Worm (Caenorhabditis elegans): ENCODE results near the gene algn-2.

algn-2 gene

DNA sequence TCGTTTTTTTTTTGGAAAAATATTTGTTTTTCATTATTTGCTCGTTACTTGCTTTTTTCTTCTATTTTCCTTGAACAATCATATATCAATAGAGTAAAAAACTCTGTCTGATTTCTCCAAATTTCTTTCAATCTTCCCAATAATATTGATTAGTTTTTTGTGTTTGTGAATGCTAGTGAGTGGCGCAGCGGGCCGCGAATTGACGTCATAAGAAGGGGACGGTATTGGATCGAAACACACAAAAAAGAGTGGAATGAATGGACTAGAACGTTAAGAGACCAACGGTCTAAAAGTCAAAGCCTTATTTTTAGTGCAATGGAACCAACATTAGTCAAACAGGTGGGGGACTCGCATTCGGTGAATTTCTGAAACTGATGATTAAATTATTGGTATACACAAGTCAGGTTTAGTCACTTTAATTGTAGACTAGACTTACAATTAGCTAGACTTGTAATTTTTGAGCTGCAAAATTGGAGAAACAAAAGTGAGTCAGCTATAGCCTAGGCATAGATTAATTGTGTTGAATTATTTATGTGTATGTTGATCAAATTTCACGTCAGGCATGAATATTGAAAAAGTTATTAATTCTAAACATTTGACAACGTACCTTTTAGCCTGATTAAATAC, 43.3 kb upstream of the algn-2 start (continued):
- TF ChIP-seq skn-1 (tag; optimal IDR thresholded peaks at IDR 0.05) (no peak), lin-39 (tag; optimal IDR thresholded peaks at IDR 0.05) (no peak), unc-62 (GFP tag; optimal IDR thresholded peaks at IDR 0.05) (no peak), snpc-4 (tag; optimal IDR thresholded peaks at IDR 0.05) (no peak), ztf-4 (tag; optimal IDR thresholded peaks at IDR 0.05) (no peak), hmg-11 (tag; optimal IDR thresholded peaks at IDR 0.05) (no peak), ceh-28 (tag; optimal IDR thresholded peaks at IDR 0.05) (no peak), nfya-1 (tag; optimal IDR thresholded peaks at IDR 0.05; ENCODE audit: insufficient read depth) (peak; percentile 62), zag-1 (tag; optimal IDR thresholded peaks at IDR 0.05) (no peak), nhr-12 (tag; optimal IDR thresholded peaks at IDR 0.05) (no peak), nhr-28 (tag; optimal IDR thresholded peaks at IDR 0.05) (no peak), elt-1 (tag; optimal IDR thresholded peaks at IDR 0.05) (no peak)

DNA sequence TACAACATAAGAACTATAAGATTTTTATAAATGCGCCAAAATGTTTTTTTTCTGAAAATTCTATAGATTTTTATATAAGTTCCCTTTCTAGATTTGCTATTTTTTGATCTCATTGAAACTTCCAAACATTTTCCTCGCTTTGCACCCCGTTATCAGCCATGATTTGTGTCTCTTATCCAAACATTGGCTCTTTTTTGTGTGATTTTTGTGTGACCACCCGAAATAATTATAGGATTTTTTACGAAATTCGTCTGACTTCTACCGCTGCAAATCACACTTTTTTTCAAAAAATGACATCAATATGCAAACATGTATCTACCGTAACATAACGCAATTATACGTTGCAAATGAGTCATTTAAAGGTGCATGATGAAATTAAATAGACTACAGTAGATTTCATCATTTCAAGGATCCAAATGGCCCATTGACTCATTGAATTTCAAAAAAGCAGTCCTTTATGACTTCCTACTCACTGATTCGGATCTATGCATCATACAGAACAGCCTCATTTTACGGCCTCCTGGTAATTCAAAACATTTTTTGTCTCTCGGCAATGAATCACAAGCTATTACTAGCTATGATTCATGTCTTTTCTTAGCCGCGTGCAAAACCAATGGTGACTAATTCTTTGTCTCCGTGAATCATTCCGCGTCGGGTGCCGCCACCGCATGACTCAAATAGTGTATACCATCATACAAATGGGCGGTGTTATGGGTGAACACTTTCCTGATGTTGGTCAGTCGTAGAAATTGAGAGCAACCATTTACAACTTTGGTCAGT, 42.5 kb upstream of the algn-2 start:
- TF ChIP-seq fos-1 (tag; optimal IDR thresholded peaks at IDR 0.05) (peak; percentile 95), pha-4 (tag; optimal IDR thresholded peaks at IDR 0.05) (peak; percentile 53), jun-1 (tag; optimal IDR thresholded peaks at IDR 0.05) (peak; percentile 85), pqm-1 (tag; optimal IDR thresholded peaks at IDR 0.05) (peak; percentile 36), elt-2 (tag; optimal IDR thresholded peaks at IDR 0.05) (peak; percentile 71), aly-2 (tag; optimal IDR thresholded peaks at IDR 0.05) (no peak), lsy-12 (tag; optimal IDR thresholded peaks at IDR 0.05) (peak; percentile 4), egl-27 (tag; optimal IDR thresholded peaks at IDR 0.05) (no peak)

- no peak for TF ChIP-seq nhr-76 (tag; optimal IDR thresholded peaks at IDR 0.05)
- TF ChIP-seq elt-3 (tag; optimal IDR thresholded peaks at IDR 0.05): no peak
- no peak for TF ChIP-seq ceh-82 (tag; optimal IDR thresholded peaks at IDR 0.05)
- no peak for TF ChIP-seq snpc-4 (tag; optimal IDR thresholded peaks at IDR 0.05)
- TF ChIP-seq lsy-12 (tag; optimal IDR thresholded peaks at IDR 0.05): no peak
- no peak for TF ChIP-seq R02D3.7 (tag; optimal IDR thresholded peaks at IDR 0.05)
- peak; percentile 70 for TF ChIP-seq elt-2 (tag; optimal IDR thresholded peaks at IDR 0.05)
- no peak for TF ChIP-seq nhr-237 (tag; optimal IDR thresholded peaks at IDR 0.05)
- no peak for TF ChIP-seq ceh-9 (tag; optimal IDR thresholded peaks at IDR 0.05)
- peak; percentile 47 for TF ChIP-seq pha-4 (tag; optimal IDR thresholded peaks at IDR 0.05)
- no peak for TF ChIP-seq nhr-43 (tag; optimal IDR thresholded peaks at IDR 0.05; ENCODE audit: poor library complexity, severe bottlenecking)
- TF ChIP-seq eor-1 (tag; optimal IDR thresholded peaks at IDR 0.05): no peak
Observed at ce11 chrII:5333729-5334255, 41.3 kb upstream of the algn-2 start.

DNA sequence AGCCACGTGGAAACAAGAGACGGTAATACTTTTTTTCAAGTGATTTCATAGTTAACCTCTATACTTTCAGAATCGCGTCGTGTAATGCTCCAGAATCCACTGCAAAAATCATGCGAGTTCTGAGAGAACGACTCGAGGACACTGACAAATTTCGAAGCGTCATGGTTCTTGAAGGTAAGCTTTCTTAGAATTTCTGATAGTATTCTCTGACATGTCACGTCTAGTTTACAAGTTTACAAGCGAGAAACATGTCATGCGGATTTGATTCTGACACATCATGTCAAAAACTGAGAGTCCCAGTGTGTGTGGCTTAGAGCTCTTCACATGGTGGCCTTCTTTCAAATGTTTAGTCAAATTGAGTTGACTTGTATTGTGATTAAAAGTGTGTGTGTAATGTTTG, 40.4 kb upstream of the algn-2 start:
- TF ChIP-seq ceh-82 (tag; optimal IDR thresholded peaks at IDR 0.05) (no peak), egl-27 (tag; optimal IDR thresholded peaks at IDR 0.05) (no peak), nhr-11 (tag; optimal IDR thresholded peaks at IDR 0.05) (no peak), ZK546.5 (tag; optimal IDR thresholded peaks at IDR 0.05) (no peak), ama-1 (optimal IDR thresholded peaks at IDR 0.05) (no peak), aly-2 (tag; optimal IDR thresholded peaks at IDR 0.05) (no peak), ztf-4 (tag; optimal IDR thresholded peaks at IDR 0.05) (no peak), ceh-9 (tag; optimal IDR thresholded peaks at IDR 0.05) (no peak)

DNA sequence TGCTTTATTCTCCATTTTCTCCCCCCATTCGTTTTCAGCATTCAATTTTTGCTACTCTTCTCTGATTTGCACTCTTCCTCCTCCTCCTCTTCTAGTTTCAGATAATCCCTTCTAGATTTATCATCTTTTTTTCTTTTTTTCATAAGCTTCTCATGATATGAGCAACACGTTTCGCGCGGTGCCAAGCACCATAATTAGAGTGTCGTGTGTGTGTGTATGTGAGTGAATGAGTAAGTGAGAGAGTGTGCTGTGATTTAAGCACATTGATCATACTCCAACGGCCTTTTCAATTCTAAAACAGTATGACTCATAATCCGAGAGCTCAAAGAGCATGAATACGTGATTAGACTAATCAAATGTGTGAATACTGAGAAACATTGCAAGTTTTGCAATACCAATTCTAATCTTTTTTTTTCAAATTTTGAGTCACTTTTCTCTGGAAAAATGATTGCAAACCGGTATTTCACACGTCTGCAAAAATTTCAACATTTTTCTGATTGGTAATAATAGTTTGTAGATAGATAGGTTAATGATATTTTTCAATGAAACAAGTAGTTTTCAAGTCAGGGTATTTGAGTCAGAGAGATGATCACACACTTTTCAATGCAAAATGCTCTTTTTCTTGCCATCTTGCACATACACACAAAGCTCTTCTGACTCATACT, 39.6 kb upstream of the algn-2 start:
- TF ChIP-seq lin-39 (tag; optimal IDR thresholded peaks at IDR 0.05): peak; percentile 51
- TF ChIP-seq R02D3.7 (tag; optimal IDR thresholded peaks at IDR 0.05): no peak
- TF ChIP-seq ceh-28 (tag; optimal IDR thresholded peaks at IDR 0.05): no peak
- peak; percentile 48 for TF ChIP-seq hmg-11 (tag; optimal IDR thresholded peaks at IDR 0.05)
- TF ChIP-seq ama-1 (optimal IDR thresholded peaks at IDR 0.05): no peak
- no peak for TF ChIP-seq sea-2 (GFP tag; optimal IDR thresholded peaks at IDR 0.05)
- peak; percentile 11 for TF ChIP-seq jun-1 (tag; optimal IDR thresholded peaks at IDR 0.05)
- TF ChIP-seq nhr-11 (tag; optimal IDR thresholded peaks at IDR 0.05): peak; percentile 28
- no peak for TF ChIP-seq ceh-16 (tag; optimal IDR thresholded peaks at IDR 0.05)
- TF ChIP-seq nhr-12 (tag; optimal IDR thresholded peaks at IDR 0.05): no peak
- TF ChIP-seq elt-1 (tag; optimal IDR thresholded peaks at IDR 0.05): no peak
- no peak for TF ChIP-seq ztf-11 (tag; optimal IDR thresholded peaks at IDR 0.05)
- TF ChIP-seq ztf-4 (tag; optimal IDR thresholded peaks at IDR 0.05): no peak
- no peak for TF ChIP-seq ceh-9 (tag; optimal IDR thresholded peaks at IDR 0.05)
- no peak for TF ChIP-seq zag-1 (tag; optimal IDR thresholded peaks at IDR 0.05)
- no peak for TF ChIP-seq mdl-1 (tag; optimal IDR thresholded peaks at IDR 0.05)
- no peak for TF ChIP-seq unc-39 (tag; optimal IDR thresholded peaks at IDR 0.05)
- TF ChIP-seq aly-2 (tag; optimal IDR thresholded peaks at IDR 0.05): no peak
- TF ChIP-seq nhr-77 (tag; optimal IDR thresholded peaks at IDR 0.05): no peak
- peak; percentile 11 for TF ChIP-seq elt-2 (tag; optimal IDR thresholded peaks at IDR 0.05)
- no peak for TF ChIP-seq fkh-10 (GFP tag; optimal IDR thresholded peaks at IDR 0.05)

All from whole organism, L3 larva.